Worm (Caenorhabditis elegans): ENCODE results near the gene C33C12.12.

DNA sequence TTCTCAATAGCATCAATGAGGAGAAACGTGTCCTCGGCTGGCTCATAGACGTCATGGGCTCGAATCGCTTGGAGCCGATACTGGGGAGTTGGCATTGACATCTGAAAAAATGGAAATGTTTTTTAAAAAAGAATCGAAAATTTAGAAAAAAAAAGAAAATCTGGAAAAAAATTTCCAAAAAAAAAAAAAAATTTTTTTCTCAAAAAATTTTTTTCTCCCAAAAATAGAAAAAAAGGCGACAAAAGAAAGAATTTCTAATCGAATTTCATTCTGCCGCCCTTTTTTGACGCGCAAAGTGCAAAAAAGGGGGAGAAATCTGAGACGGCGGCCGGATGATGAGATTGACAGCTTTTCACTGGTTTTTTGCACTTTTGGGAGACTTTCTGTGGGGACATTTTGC is 19.4 kb upstream of the C33C12.12 start, which contains the start of gene mtq-2:
- no peak for TF ChIP-seq ces-1 (GFP tag; optimal IDR thresholded peaks at IDR 0.05)
- no peak for TF ChIP-seq ztf-11 (tag; optimal IDR thresholded peaks at IDR 0.05)
- TF ChIP-seq tbx-8 (GFP tag; optimal IDR thresholded peaks at IDR 0.05): no peak
- TF ChIP-seq mab-5 (tag; optimal IDR thresholded peaks at IDR 0.05): no peak
- no peak for TF ChIP-seq nhr-28 (tag; optimal IDR thresholded peaks at IDR 0.05)
- TF ChIP-seq zip-8 (tag; optimal IDR thresholded peaks at IDR 0.05): no peak
- no peak for TF ChIP-seq unc-39 (tag; optimal IDR thresholded peaks at IDR 0.05)
- TF ChIP-seq lsy-2 (tag; optimal IDR thresholded peaks at IDR 0.05): no peak
- no peak for TF ChIP-seq blmp-1 (tag; optimal IDR thresholded peaks at IDR 0.05)
- no peak for TF ChIP-seq ham-2 (GFP tag; optimal IDR thresholded peaks at IDR 0.05)
- TF ChIP-seq elt-3 (tag; optimal IDR thresholded peaks at IDR 0.05): no peak
- no peak for TF ChIP-seq unc-62 (GFP tag; optimal IDR thresholded peaks at IDR 0.05)

All from whole organism, mixed stage, embryonic.